Worm (Caenorhabditis elegans) whole organism, L3 larva: ENCODE data around the gene pbo-4.

Source experiments
- fkh-10 ChIP-seq: sonication (generic microtip); optimal IDR thresholded peaks from 2 replicates; lab custom pipeline; 2017; ENCODE audit warnings: missing biosample characterization, missing genetic modification reagents, missing genetic modification characterization
- nhr-77 ChIP-seq: fragments of 150-350 bp; optimal IDR thresholded peaks from 2 replicates; lab custom pipeline; 2014; ENCODE audit warnings: missing biosample characterization, missing genetic modification characterization
- unc-62 ChIP-seq: fragments of 150-350 bp; sonication (generic microtip); optimal IDR thresholded peaks from 4 replicates; lab custom pipeline; 2014; ENCODE audit warnings: missing biosample characterization, missing genetic modification reagents, missing genetic modification characterization

- TF ChIP-seq nhr-77 (tag; lab: Kevin White, UChicago) (no peak), unc-62 (GFP tag; lab: Kevin White, UChicago) (no peak), fkh-10 (no peak)
These were observed 12.3 kb downstream of the pbo-4 start, which contains the start of gene lge-1 for ce11 chrX:10966251-10966650.
